Fruit fly (Drosophila melanogaster): Measurements from ENCODE around the gene CG13994.

DNA sequence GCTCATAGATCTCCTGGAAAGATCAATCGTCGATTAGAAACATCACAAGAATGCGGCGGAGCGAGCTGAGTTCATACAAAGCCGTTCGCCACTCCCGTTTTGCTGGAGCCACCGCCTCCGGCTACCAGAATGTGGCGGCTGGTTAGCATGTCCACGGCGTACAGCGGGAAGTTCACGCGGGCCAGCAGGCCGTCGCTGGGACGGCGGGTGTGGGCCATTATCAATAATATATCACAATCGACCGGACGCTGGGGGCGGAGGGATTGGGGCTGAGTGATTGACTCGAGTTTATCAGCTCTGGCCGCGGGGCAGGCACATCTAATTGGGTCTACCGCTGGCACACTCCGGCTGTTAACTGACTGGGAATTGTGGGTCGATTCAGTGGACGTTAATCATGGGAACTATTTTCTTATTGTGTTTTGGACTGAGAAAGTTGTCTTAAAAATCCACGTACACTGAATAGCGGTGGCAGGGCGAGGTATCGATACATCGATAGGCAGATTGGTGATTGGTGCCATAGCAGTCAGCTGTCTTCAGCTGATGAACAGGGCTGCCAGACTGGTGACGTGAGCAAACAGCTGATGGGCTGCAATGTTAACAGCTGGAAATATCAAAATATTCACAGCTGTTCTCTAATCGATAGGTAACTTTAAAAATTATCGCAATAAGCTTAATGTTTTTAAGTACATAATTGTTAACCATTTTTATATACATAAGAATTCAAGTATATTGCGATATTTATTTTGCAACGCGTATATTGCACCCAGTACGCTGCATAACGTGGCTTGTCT is 35.9 kb downstream of the CG13994 start, which contains the start of gene CG9175:
- TF ChIP-seq pan (optimal IDR thresholded peaks at IDR 0.05) = no peak
- no peak for TF ChIP-seq usp (GFP tag; optimal IDR thresholded peaks at IDR 0.05)
- TF ChIP-seq EcR (GFP tag; optimal IDR thresholded peaks at IDR 0.05) = no peak
